Worm (Caenorhabditis elegans) whole organism, young adult: Measurements from ENCODE around the gene nspc-3.

ENCODE experiments used
- K11D2.4 ChIP-seq: fragments of 200-800 bp; sonication (Bioruptor generic); IDR thresholded peaks from 2 replicates; pipeline ENCODE4 v1.3.6; 2022; ENCODE audit warnings: missing genetic modification reagents, missing genetic modification characterization, missing compliant biosample characterization
- Y79H2A.3 ChIP-seq: fragments of 200-800 bp; sonication (Bioruptor generic); conservative IDR thresholded peaks from 2 replicates; pipeline ENCODE4 v1.3.6; 2022; ENCODE audit warnings: missing genetic modification reagents, missing genetic modification characterization, missing compliant biosample characterization
- attf-6 ChIP-seq: fragments of 200-800 bp; sonication (Bioruptor generic); IDR thresholded peaks from 2 replicates; pipeline ENCODE4 v1.3.6; 2022; ENCODE audit warnings: missing genetic modification reagents, missing genetic modification characterization, missing compliant biosample characterization
- egl-18 ChIP-seq: fragments of 200-800 bp; sonication (Bioruptor generic); IDR thresholded peaks from 2 replicates; pipeline ENCODE4 v1.3.6; 2022; ENCODE audit warnings: missing genetic modification reagents, missing genetic modification characterization, missing compliant biosample characterization
- ets-4 ChIP-seq: fragments of 200-800 bp; sonication (Bioruptor generic); optimal IDR thresholded peaks from 2 replicates; lab custom pipeline; 2018; ENCODE audit warnings: mild to moderate bottlenecking, missing genetic modification characterization, missing compliant biosample characterization
- nhr-90 ChIP-seq: sonication (generic microtip); optimal IDR thresholded peaks from 2 replicates; lab custom pipeline; 2016; ENCODE audit warnings: missing genotype, mild to moderate bottlenecking, missing genetic modification characterization, missing compliant biosample characterization
- snpc-1.1 ChIP-seq: sonication (generic microtip); optimal IDR thresholded peaks from 2 replicates; lab custom pipeline; 2017; ENCODE audit warnings: missing genetic modification characterization, mild to moderate bottlenecking, missing compliant biosample characterization, antibody characterized with exemption, moderate library complexity, missing genotype, missing genetic modification reagents; ENCODE audit not compliant: insufficient read depth
- snpc-4 ChIP-seq, 5 experiments: fragments of 150-350 bp in 1 of 5; sonication (generic microtip) in 4 of 5; optimal IDR thresholded peaks; 2 replicates each; lab custom pipeline; 2014 to 2018; ENCODE audit warnings: missing genetic modification characterization in 5 of 5, missing biosample characterization in 3 of 5, antibody characterized with exemption in 2 of 5, mild to moderate bottlenecking in 2 of 5, missing compliant biosample characterization in 2 of 5, missing genotype in 2 of 5, moderate library complexity in 2 of 5, missing genetic modification reagents in 1 of 5
- somi-1 ChIP-seq: fragments of 200-800 bp; sonication (Bioruptor generic); optimal IDR thresholded peaks from 2 replicates; lab custom pipeline; 2018; ENCODE audit warnings: mild to moderate bottlenecking, missing genetic modification characterization, missing compliant biosample characterization
- unc-62 ChIP-seq: fragments of 150-350 bp; optimal IDR thresholded peaks from 2 replicates; lab custom pipeline; 2014; ENCODE audit warnings: missing biosample characterization, missing genetic modification reagents, missing genetic modification characterization

DNA sequence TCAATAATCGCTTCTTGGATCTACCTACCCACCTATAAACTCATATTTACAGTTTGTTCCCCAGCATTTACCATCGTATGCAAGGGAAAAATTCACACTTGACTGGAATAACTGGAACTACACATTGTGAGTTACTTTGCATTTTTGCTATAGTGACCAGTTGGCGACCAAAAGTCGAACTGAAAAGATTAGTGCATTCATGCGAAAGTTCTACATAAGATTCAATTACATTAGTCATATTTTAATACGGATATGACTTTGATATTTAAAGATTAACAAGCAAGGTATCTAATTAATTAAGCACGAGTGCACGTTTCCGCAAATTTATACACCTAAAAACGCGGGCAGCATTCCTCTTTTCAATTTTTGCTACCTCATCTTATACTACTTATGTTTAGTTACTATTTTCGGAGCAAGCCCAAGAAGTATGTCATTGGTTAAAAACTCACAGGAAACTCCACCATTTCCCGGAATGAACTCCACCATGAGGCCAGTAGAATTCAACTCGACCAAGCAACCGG lies 34.2 kb downstream of the nspc-3 start, which contains the start of gene jmjd-3.1:
- TF ChIP-seq unc-62 (no peak), Y79H2A.3 (GFP tag; lab: Robert Waterston, UW) (no peak), egl-18 (GFP tag; lab: Robert Waterston, UW) (no peak), nhr-90 (no peak), ets-4 (GFP tag; lab: Kevin White, UChicago) (no peak), snpc-1.1 (no peak), somi-1 (GFP tag; lab: Kevin White, UChicago) (no peak), snpc-4 (GFP tag; optimal IDR thresholded peaks at IDR 0.05; lab: Kevin White, UChicago) (no peak), snpc-4 (tag; optimal IDR thresholded peaks at IDR 0.05; lab: Kevin White, UChicago) (no peak), K11D2.4 (GFP tag; lab: Robert Waterston, UW) (no peak), attf-6 (GFP tag; lab: Robert Waterston, UW) (no peak)
